Fruit fly (Drosophila melanogaster) whole organism, prepupa: ENCODE measurements around the gene vers.

Source experiments
- Blimp-1 ChIP-seq: fragments of 200-800 bp; sonication (Bioruptor generic); optimal IDR thresholded peaks from 3 replicates; lab custom pipeline; 2017; ENCODE audit warnings: missing biosample characterization, missing genetic modification characterization, mild to moderate bottlenecking, moderate library complexity, missing genetic modification reagents
- CG34406 ChIP-seq: fragments of 200-800 bp; sonication (Bioruptor generic); optimal IDR thresholded peaks from 3 replicates; lab custom pipeline; 2016; ENCODE audit warnings: missing biosample characterization, missing genetic modification characterization
- CG6854 ChIP-seq: fragments of 200-800 bp; sonication (Bioruptor generic); optimal IDR thresholded peaks from 2 replicates; lab custom pipeline; 2017; ENCODE audit warnings: missing biosample characterization, mild to moderate bottlenecking, missing genetic modification characterization
- Ets21C ChIP-seq: fragments of 200-800 bp; sonication (Bioruptor generic); optimal IDR thresholded peaks from 3 replicates; lab custom pipeline; 2016; ENCODE audit warnings: missing biosample characterization, missing genetic modification characterization
- Hr39 ChIP-seq: fragments of 200-800 bp; sonication (Bioruptor generic); optimal IDR thresholded peaks from 2 replicates; lab custom pipeline; 2016; ENCODE audit warnings: missing biosample characterization, missing genetic modification characterization
- Lpt ChIP-seq: fragments of 200-800 bp; sonication (Bioruptor generic); optimal IDR thresholded peaks from 3 replicates; lab custom pipeline; 2016; ENCODE audit warnings: missing biosample characterization, missing genetic modification characterization
- OdsH ChIP-seq: fragments of 200-800 bp; sonication (Bioruptor generic); optimal IDR thresholded peaks from 3 replicates; lab custom pipeline; 2016; ENCODE audit warnings: missing biosample characterization, missing genetic modification characterization
- Sox14 ChIP-seq: fragments of 200-800 bp; sonication (Bioruptor generic); optimal IDR thresholded peaks from 3 replicates; lab custom pipeline; 2016; ENCODE audit warnings: missing biosample characterization, missing genetic modification characterization
- spab ChIP-seq: fragments of 200-800 bp; sonication (Bioruptor generic); optimal IDR thresholded peaks from 2 replicates; lab custom pipeline; 2017; ENCODE audit warnings: missing biosample characterization, mild to moderate bottlenecking, missing genetic modification characterization, missing genetic modification reagents
- topi ChIP-seq: fragments of 200-800 bp; sonication (Bioruptor generic); optimal IDR thresholded peaks from 3 replicates; lab custom pipeline; 2016; ENCODE audit warnings: missing biosample characterization, missing genetic modification characterization

- TF ChIP-seq spab (GFP tag; lab: Kevin White, UChicago) (no peak), Hr39 (no peak), Lpt (no peak), CG34406 (no peak), Sox14 (GFP tag; lab: Kevin White, UChicago) (no peak), topi (GFP tag; lab: Kevin White, UChicago) (no peak), OdsH (GFP tag; lab: Kevin White, UChicago) (no peak), Ets21C (no peak), CG6854 (GFP tag; lab: Kevin White, UChicago) (no peak), Blimp-1 (no peak)
Measured at dm6 chr3L:12122891-12123290, 7.0 kb downstream of the vers start.
